Fruit fly (Drosophila melanogaster): ENCODE results near the gene Atg1.

DNA sequence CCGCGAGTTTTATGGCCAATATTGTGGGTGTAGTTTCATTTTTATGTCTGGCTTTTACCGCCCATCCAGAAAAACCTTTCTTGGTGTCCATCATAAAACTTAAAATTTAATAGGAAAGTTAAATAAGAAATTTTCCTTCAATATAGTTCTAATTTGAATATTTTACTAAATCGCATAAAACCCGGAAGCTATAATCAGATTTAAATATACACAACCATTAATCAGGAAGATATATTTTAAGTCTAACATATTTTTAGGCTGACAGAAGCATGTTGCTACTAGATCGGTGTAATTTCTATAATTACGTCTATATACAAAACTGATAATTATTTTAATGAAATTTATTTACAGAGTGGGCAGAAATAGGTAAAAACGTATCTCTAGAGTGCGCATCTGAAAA, 69.2 kb downstream of the Atg1 start:
- TF ChIP-seq kay (GFP tag; ENCODE audit: borderline replicate concordance) (no peak), CG7101 (tag; optimal IDR thresholded peaks at IDR 0.05) (no peak), tj (GFP tag; optimal IDR thresholded peaks at IDR 0.05) (no peak), Mnt (GFP tag; optimal IDR thresholded peaks at IDR 0.05) (no peak), bab1 (GFP tag; optimal IDR thresholded peaks at IDR 0.05) (no peak), CG5204 (GFP tag; optimal IDR thresholded peaks at IDR 0.05) (no peak), ovo (GFP tag; optimal IDR thresholded peaks at IDR 0.05) (no peak), Clk (GFP tag; optimal IDR thresholded peaks at IDR 0.05) (no peak), Hr96 (GFP tag; optimal IDR thresholded peaks at IDR 0.05) (no peak)
